Worm (Caenorhabditis elegans): ENCODE results near the gene R107.5.

ce11 chrIII:9089325-9089823 is 35.8 kb upstream of the R107.5 start, which contains the start of the genes mccc-2 and mrpl-44:
- TF ChIP-seq efl-1 (GFP tag; optimal IDR thresholded peaks at IDR 0.05) (peak; percentile 52), ama-1 (optimal IDR thresholded peaks at IDR 0.05) (no peak), ama-1 (GFP tag; optimal IDR thresholded peaks at IDR 0.05) (no peak), hmg-1.2 (GFP tag; IDR thresholded peaks at IDR 0.05) (no peak), repo-1 (tag; optimal IDR thresholded peaks at IDR 0.05) (no peak), Y67H2A.10 (GFP tag; conservative IDR thresholded peaks at IDR 0.05) (no peak), zim-3 (tag; optimal IDR thresholded peaks at IDR 0.05) (no peak), F55B11.4 (tag; optimal IDR thresholded peaks at IDR 0.05; ENCODE audit: borderline replicate concordance, insufficient read depth) (no peak), ceh-91 (GFP tag; IDR thresholded peaks at IDR 0.05) (no peak), nfya-1 (tag; optimal IDR thresholded peaks at IDR 0.05; ENCODE audit: borderline replicate concordance, insufficient read depth) (no peak), F57A8.1 (GFP tag; optimal IDR thresholded peaks at IDR 0.05) (no peak), B0019.2 (GFP tag; conservative IDR thresholded peaks at IDR 0.05) (no peak), unc-130 (GFP tag; optimal IDR thresholded peaks at IDR 0.05) (no peak), hrde-1 (tag; optimal IDR thresholded peaks at IDR 0.05; ENCODE audit: borderline replicate concordance) (no peak)

Data from whole organism, young adult.